Fruit fly (Drosophila melanogaster): ENCODE data around the gene CG42367.

CG42367 gene

dm6 chr2L:9956993-9957652, 26.7 kb downstream of the CG42367 start, which contains the start of the genes CG4658 and CG5846:
CG4658 (plus strand) TSS chr2L:9957132.
CG5846 (minus strand) TSS chr2L:9957237.
- TF ChIP-seq fru (GFP tag; optimal IDR thresholded peaks at IDR 0.05) (peak; percentile 90), Hr83 (GFP tag; optimal IDR thresholded peaks at IDR 0.05; ENCODE audit: poor library complexity, severe bottlenecking) (no peak), dl (GFP tag; optimal IDR thresholded peaks at IDR 0.05; ENCODE audit: insufficient read depth in 1 of 2, partially characterized antibody in 2 of 2) (no peak), h (GFP tag; optimal IDR thresholded peaks at IDR 0.05) (peak; percentile 93), foxo (GFP tag; optimal IDR thresholded peaks at IDR 0.05) (peak in 1 of 2 experiments; percentile 95), Rel (GFP tag; optimal IDR thresholded peaks at IDR 0.05) (no peak), Rel (tag; optimal IDR thresholded peaks at IDR 0.05) (peak; percentile 69), HLH106 (tag; optimal IDR thresholded peaks at IDR 0.05) (peak; percentile 93), CG9705 (GFP tag; optimal IDR thresholded peaks at IDR 0.05) (peak; percentile 73), woc (GFP tag; optimal IDR thresholded peaks at IDR 0.05) (peak; percentile 94), GATAd (GFP tag; optimal IDR thresholded peaks at IDR 0.05) (no peak), Dif (GFP tag; optimal IDR thresholded peaks at IDR 0.05; ENCODE audit: partially characterized antibody) (no peak), br (GFP tag; optimal IDR thresholded peaks at IDR 0.05) (peak; percentile 83), sage (GFP tag; optimal IDR thresholded peaks at IDR 0.05) (no peak), Mio (GFP tag; optimal IDR thresholded peaks at IDR 0.05) (peak; percentile 53), usp (GFP tag; optimal IDR thresholded peaks at IDR 0.05) (no peak), Vsx2 (GFP tag; optimal IDR thresholded peaks at IDR 0.05; ENCODE audit: partially characterized antibody) (no peak), pan (optimal IDR thresholded peaks at IDR 0.05) (peak; percentile 85), tai (GFP tag; optimal IDR thresholded peaks at IDR 0.05) (no peak), ey (GFP tag; optimal IDR thresholded peaks at IDR 0.05) (peak; percentile 90), Abd-B (GFP tag; optimal IDR thresholded peaks at IDR 0.05) (no peak), dmrt93B (GFP tag; optimal IDR thresholded peaks at IDR 0.05) (no peak), CrebA (GFP tag; optimal IDR thresholded peaks at IDR 0.05; ENCODE audit: borderline replicate concordance) (no peak), CG32264 (GFP tag; optimal IDR thresholded peaks at IDR 0.05) (peak; percentile 48), psq (GFP tag; optimal IDR thresholded peaks at IDR 0.05) (peak; percentile 91), OdsH (GFP tag; optimal IDR thresholded peaks at IDR 0.05) (peak; percentile 96), N (GFP tag; optimal IDR thresholded peaks at IDR 0.05) (no peak), sv (GFP tag; optimal IDR thresholded peaks at IDR 0.05) (peak; percentile 92), jim (GFP tag; optimal IDR thresholded peaks at IDR 0.05) (no peak), Dfd (GFP tag; optimal IDR thresholded peaks at IDR 0.05) (no peak), brk (GFP tag; optimal IDR thresholded peaks at IDR 0.05) (no peak), Hnf4 (GFP tag; optimal IDR thresholded peaks at IDR 0.05) (peak; percentile 93), Jra (GFP tag; optimal IDR thresholded peaks at IDR 0.05) (peak; percentile 91), Hr78 (GFP tag; optimal IDR thresholded peaks at IDR 0.05) (no peak), Sp1 (GFP tag; optimal IDR thresholded peaks at IDR 0.05) (peak; percentile 92), rgr (GFP tag; optimal IDR thresholded peaks at IDR 0.05) (peak; percentile 95), Myc (optimal IDR thresholded peaks at IDR 0.05) (no peak), dsf (GFP tag; optimal IDR thresholded peaks at IDR 0.05; ENCODE audit: borderline replicate concordance) (peak; percentile 69), lola (GFP tag; optimal IDR thresholded peaks at IDR 0.05) (no peak)

dm6 chr2L:9960758-9961157, 30.4 kb downstream of the CG42367 start:
- TF ChIP-seq sage (GFP tag; optimal IDR thresholded peaks at IDR 0.05), result no peak
- TF ChIP-seq br (GFP tag; optimal IDR thresholded peaks at IDR 0.05), result no peak
- no peak for TF ChIP-seq Rel (GFP tag; optimal IDR thresholded peaks at IDR 0.05)
- peak; percentile 82 for TF ChIP-seq Rel (tag; optimal IDR thresholded peaks at IDR 0.05)

- TF ChIP-seq sv (GFP tag; optimal IDR thresholded peaks at IDR 0.05) (no peak), jim (GFP tag; optimal IDR thresholded peaks at IDR 0.05) (no peak), Dfd (GFP tag; optimal IDR thresholded peaks at IDR 0.05) (no peak), Jra (GFP tag; optimal IDR thresholded peaks at IDR 0.05) (no peak), HLH106 (tag; optimal IDR thresholded peaks at IDR 0.05) (peak; percentile 24), rgr (GFP tag; optimal IDR thresholded peaks at IDR 0.05) (peak; percentile 61), h (GFP tag; optimal IDR thresholded peaks at IDR 0.05) (no peak), Mio (GFP tag; optimal IDR thresholded peaks at IDR 0.05) (no peak), Hr78 (GFP tag; optimal IDR thresholded peaks at IDR 0.05) (no peak), Hnf4 (GFP tag; optimal IDR thresholded peaks at IDR 0.05) (no peak), CrebA (GFP tag; optimal IDR thresholded peaks at IDR 0.05; ENCODE audit: borderline replicate concordance) (no peak), Rel (GFP tag; optimal IDR thresholded peaks at IDR 0.05) (no peak), Rel (tag; optimal IDR thresholded peaks at IDR 0.05) (no peak), dl (GFP tag; optimal IDR thresholded peaks at IDR 0.05; ENCODE audit: insufficient read depth in 1 of 2, partially characterized antibody in 2 of 2) (no peak), foxo (GFP tag; optimal IDR thresholded peaks at IDR 0.05) (peak in 1 of 2 experiments; percentile 14), ey (GFP tag; optimal IDR thresholded peaks at IDR 0.05) (no peak), dsf (GFP tag; optimal IDR thresholded peaks at IDR 0.05; ENCODE audit: borderline replicate concordance) (no peak), Sp1 (GFP tag; optimal IDR thresholded peaks at IDR 0.05) (peak; percentile 42), Myc (optimal IDR thresholded peaks at IDR 0.05) (no peak), Vsx2 (GFP tag; optimal IDR thresholded peaks at IDR 0.05; ENCODE audit: partially characterized antibody) (no peak), brk (GFP tag; optimal IDR thresholded peaks at IDR 0.05) (no peak), lola (GFP tag; optimal IDR thresholded peaks at IDR 0.05) (no peak), Abd-B (GFP tag; optimal IDR thresholded peaks at IDR 0.05) (no peak), CG9705 (GFP tag; optimal IDR thresholded peaks at IDR 0.05) (no peak)
These were observed 33.2 kb downstream of the CG42367 start, which contains the start of gene CG5850 for dm6 chr2L:9963603-9964042. CG5850 (minus strand) TSS chr2L:9963949.

Measured in whole organism, wandering third instar larva.